Worm (Caenorhabditis elegans) whole organism, mixed stage, embryonic: ENCODE measurements around the gene R144.3.

ENCODE experiments used
- M03D4.4 ChIP-seq: sonication (generic microtip); optimal IDR thresholded peaks from 2 replicates; lab custom pipeline; 2017; ENCODE audit warnings: mild to moderate bottlenecking, missing genetic modification characterization, missing compliant biosample characterization
- bed-3 ChIP-seq: fragments of 200-800 bp; sonication (Bioruptor generic); optimal IDR thresholded peaks from 3 replicates; lab custom pipeline; 2018; ENCODE audit warnings: mild to moderate bottlenecking, missing genetic modification characterization, moderate library complexity, missing compliant biosample characterization
- blmp-1 ChIP-seq: fragments of 150-350 bp; optimal IDR thresholded peaks from 2 replicates; lab custom pipeline; 2014; ENCODE audit warnings: missing biosample characterization, missing genetic modification characterization
- ceh-39 ChIP-seq: fragments of 150-350 bp; optimal IDR thresholded peaks from 2 replicates; lab custom pipeline; 2014; ENCODE audit warnings: missing biosample characterization, missing genetic modification characterization
- ceh-43 ChIP-seq: fragments of 200-800 bp; sonication (Bioruptor generic); optimal IDR thresholded peaks from 2 replicates; lab custom pipeline; 2018; ENCODE audit warnings: mild to moderate bottlenecking, missing genetic modification characterization, moderate library complexity, missing compliant biosample characterization
- ceh-83 ChIP-seq: fragments of 200-800 bp; sonication (Bioruptor generic); optimal IDR thresholded peaks from 2 replicates; lab custom pipeline; 2018; ENCODE audit warnings: mild to moderate bottlenecking, missing genetic modification characterization, missing compliant biosample characterization
- ces-1 ChIP-seq: fragments of 150-350 bp; optimal IDR thresholded peaks from 2 replicates; lab custom pipeline; 2014; ENCODE audit warnings: missing biosample characterization, missing genetic modification reagents, missing genetic modification characterization
- cnd-1 ChIP-seq: fragments of 200-800 bp; sonication (Bioruptor generic); optimal IDR thresholded peaks from 2 replicates; lab custom pipeline; 2018; ENCODE audit warnings: mild to moderate bottlenecking, missing genetic modification characterization, missing compliant biosample characterization
- drap-1 ChIP-seq: fragments of 200-800 bp; sonication (Bioruptor generic); optimal IDR thresholded peaks from 3 replicates; lab custom pipeline; 2018; ENCODE audit warnings: mild to moderate bottlenecking, missing genetic modification characterization, missing compliant biosample characterization
- elt-1 ChIP-seq: sonication (generic microtip); optimal IDR thresholded peaks from 2 replicates; lab custom pipeline; 2017; ENCODE audit warnings: missing genetic modification characterization, mild to moderate bottlenecking, missing compliant biosample characterization, antibody characterized with exemption, moderate library complexity, borderline replicate concordance; ENCODE audit not compliant: insufficient read depth
- elt-3 ChIP-seq: fragments of 150-350 bp; optimal IDR thresholded peaks from 2 replicates; lab custom pipeline; 2014; ENCODE audit warnings: missing biosample characterization, missing genetic modification characterization
- flh-1 ChIP-seq: fragments of 200-800 bp; sonication (Bioruptor generic); optimal IDR thresholded peaks from 2 replicates; lab custom pipeline; 2018; ENCODE audit warnings: mild to moderate bottlenecking, missing genetic modification characterization, moderate library complexity, missing compliant biosample characterization
- ham-2 ChIP-seq: fragments of 200-800 bp; sonication (Bioruptor generic); optimal IDR thresholded peaks from 2 replicates; lab custom pipeline; 2018; ENCODE audit warnings: mild to moderate bottlenecking, missing genetic modification characterization, missing compliant biosample characterization
- hlh-1 ChIP-seq: fragments of 150-350 bp; optimal IDR thresholded peaks from 2 replicates; lab custom pipeline; 2014; ENCODE audit warnings: missing biosample characterization, missing genetic modification reagents, missing genetic modification characterization
- lin-13 ChIP-seq: fragments of 150-350 bp; optimal IDR thresholded peaks from 2 replicates; lab custom pipeline; 2014; ENCODE audit warnings: missing biosample characterization, missing genetic modification characterization
- lin-32 ChIP-seq: fragments of 200-800 bp; sonication (Bioruptor generic); optimal IDR thresholded peaks from 2 replicates; lab custom pipeline; 2018; ENCODE audit warnings: mild to moderate bottlenecking, missing genetic modification characterization, missing compliant biosample characterization
- lsy-2 ChIP-seq: fragments of 150-350 bp; optimal IDR thresholded peaks from 2 replicates; lab custom pipeline; 2014; ENCODE audit warnings: missing biosample characterization, missing genetic modification characterization
- mab-5 ChIP-seq: fragments of 150-350 bp; optimal IDR thresholded peaks from 2 replicates; lab custom pipeline; 2014; ENCODE audit warnings: missing biosample characterization, missing genetic modification characterization
- mep-1 ChIP-seq: fragments of 150-350 bp; optimal IDR thresholded peaks from 2 replicates; lab custom pipeline; 2017; ENCODE audit warnings: missing biosample characterization, missing genetic modification reagents, missing genetic modification characterization, inconsistent platforms
- mls-2 ChIP-seq: sonication (generic microtip); optimal IDR thresholded peaks from 2 replicates; lab custom pipeline; 2016; ENCODE audit warnings: mild to moderate bottlenecking, missing genetic modification characterization, moderate library complexity, missing compliant biosample characterization
- nhr-12 ChIP-seq: fragments of 150-350 bp; optimal IDR thresholded peaks from 2 replicates; lab custom pipeline; 2014; ENCODE audit warnings: missing biosample characterization, missing genetic modification characterization
- nhr-2 ChIP-seq: fragments of 150-350 bp; optimal IDR thresholded peaks from 2 replicates; lab custom pipeline; 2014; ENCODE audit warnings: missing biosample characterization, missing genetic modification characterization
- nhr-237 ChIP-seq: fragments of 150-350 bp; optimal IDR thresholded peaks from 2 replicates; lab custom pipeline; 2014; ENCODE audit warnings: missing biosample characterization, missing genetic modification characterization
- nhr-28 ChIP-seq: fragments of 150-350 bp; optimal IDR thresholded peaks from 2 replicates; lab custom pipeline; 2014; ENCODE audit warnings: missing biosample characterization, missing genetic modification characterization
- nhr-76 ChIP-seq: sonication (generic microtip); optimal IDR thresholded peaks from 2 replicates; lab custom pipeline; 2017; ENCODE audit warnings: missing biosample characterization, missing genetic modification characterization
- pha-4 ChIP-seq: fragments of 150-350 bp; optimal IDR thresholded peaks from 2 replicates; lab custom pipeline; 2018; ENCODE audit warnings: missing biosample characterization, missing genetic modification reagents, missing genetic modification characterization
- sem-2 ChIP-seq: fragments of 200-800 bp; sonication (Bioruptor generic); optimal IDR thresholded peaks from 2 replicates; lab custom pipeline; 2018; ENCODE audit warnings: mild to moderate bottlenecking, missing genetic modification characterization, missing compliant biosample characterization
- snpc-4 ChIP-seq: fragments of 150-350 bp; optimal IDR thresholded peaks from 2 replicates; lab custom pipeline; 2014; ENCODE audit warnings: missing biosample characterization, missing genetic modification characterization
- sptf-1 ChIP-seq: sonication (generic microtip); optimal IDR thresholded peaks from 2 replicates; lab custom pipeline; 2017; ENCODE audit warnings: mild to moderate bottlenecking, missing genetic modification characterization, moderate library complexity, missing compliant biosample characterization
- tbx-8 ChIP-seq: fragments of 200-800 bp; sonication (Bioruptor generic); optimal IDR thresholded peaks from 2 replicates; lab custom pipeline; 2018; ENCODE audit warnings: mild to moderate bottlenecking, missing genetic modification characterization, moderate library complexity, missing compliant biosample characterization
- unc-120 ChIP-seq: sonication (generic microtip); optimal IDR thresholded peaks from 2 replicates; lab custom pipeline; 2017; ENCODE audit warnings: missing genetic modification characterization, missing compliant biosample characterization; ENCODE audit not compliant: poor library complexity, severe bottlenecking
- unc-39 ChIP-seq: fragments of 150-350 bp; optimal IDR thresholded peaks from 2 replicates; lab custom pipeline; 2014; ENCODE audit warnings: missing biosample characterization, missing genetic modification characterization
- unc-62 ChIP-seq: fragments of 150-350 bp; optimal IDR thresholded peaks from 2 replicates; lab custom pipeline; 2014; ENCODE audit warnings: missing biosample characterization, missing genetic modification reagents, missing genetic modification characterization
- zip-8 ChIP-seq: fragments of 150-350 bp; optimal IDR thresholded peaks from 2 replicates; lab custom pipeline; 2014; ENCODE audit warnings: missing biosample characterization, missing genetic modification characterization
- ztf-11 ChIP-seq: fragments of 150-350 bp; optimal IDR thresholded peaks from 2 replicates; lab custom pipeline; 2014; ENCODE audit warnings: missing biosample characterization, missing genetic modification characterization

Gene R144.3

ce11 chrIII:5022964-5023363 is 1.2 kb downstream of the R144.3 start, which contains the start of gene R144.13:
Gene R144.13, plus strand, starts transcription at chrIII:5023264.
- no peak for TF ChIP-seq snpc-4 (tag; lab: Kevin White, UChicago)
- TF ChIP-seq ham-2, result no peak
- TF ChIP-seq mls-2, result no peak
- TF ChIP-seq ceh-43, result no peak
- TF ChIP-seq nhr-28 (tag; lab: Kevin White, UChicago), result no peak
- no peak for TF ChIP-seq hlh-1 (tag; lab: Kevin White, UChicago)
- TF ChIP-seq lin-32 (GFP tag; lab: Kevin White, UChicago), result no peak
- no peak for TF ChIP-seq mab-5 (tag; lab: Kevin White, UChicago)
- TF ChIP-seq unc-39 (tag; lab: Kevin White, UChicago), result no peak
- TF ChIP-seq tbx-8 (GFP tag; lab: Kevin White, UChicago), result no peak
- TF ChIP-seq sem-2 (GFP tag; lab: Kevin White, UChicago), result no peak
- TF ChIP-seq nhr-237 (tag; lab: Kevin White, UChicago), result no peak
- no peak for TF ChIP-seq ceh-39 (tag; lab: Kevin White, UChicago)
- TF ChIP-seq unc-120, result no peak
- no peak for TF ChIP-seq drap-1 (GFP tag; lab: Kevin White, UChicago)
- TF ChIP-seq bed-3 (GFP tag; lab: Kevin White, UChicago), result no peak
- TF ChIP-seq elt-3 (tag; lab: Kevin White, UChicago), result no peak

- TF ChIP-seq mab-5 (tag; lab: Kevin White, UChicago), result no peak
- no peak for TF ChIP-seq nhr-28 (tag; lab: Kevin White, UChicago)
- no peak for TF ChIP-seq sptf-1 (tag; lab: Kevin White, UChicago)
These were observed 1.9 kb downstream of the R144.3 start for ce11 chrIII:5023642-5024041.

ce11 chrIII:5024393-5024964 is 2.7 kb downstream of the R144.3 start, which contains the start of gene pcf-11:
Gene pcf-11, plus strand, starts transcription at chrIII:5024914.
- TF ChIP-seq sptf-1 (tag; lab: Kevin White, UChicago) (no peak), bed-3 (GFP tag; lab: Kevin White, UChicago) (no peak), nhr-12 (tag; lab: Kevin White, UChicago) (no peak), nhr-76 (no peak), zip-8 (no peak), unc-62 (GFP tag; lab: Kevin White, UChicago) (peak; percentile 3), lin-13 (tag; lab: Kevin White, UChicago) (no peak), M03D4.4 (no peak), pha-4 (tag; lab: Kevin White, UChicago) (no peak), ceh-43 (no peak), ztf-11 (tag; lab: Kevin White, UChicago) (no peak), nhr-28 (tag; lab: Kevin White, UChicago) (no peak), unc-39 (tag; lab: Kevin White, UChicago) (no peak), cnd-1 (tag; lab: Kevin White, UChicago) (no peak), elt-3 (tag; lab: Kevin White, UChicago) (no peak), ces-1 (GFP tag; lab: Kevin White, UChicago) (peak; percentile 43), mls-2 (no peak), unc-120 (peak; percentile 13), blmp-1 (tag; lab: Kevin White, UChicago) (no peak), snpc-4 (tag; lab: Kevin White, UChicago) (no peak), nhr-237 (tag; lab: Kevin White, UChicago) (no peak), lin-32 (GFP tag; lab: Kevin White, UChicago) (peak; percentile 14), ceh-83 (peak; percentile 70), nhr-2 (tag; lab: Kevin White, UChicago) (no peak), ceh-39 (tag; lab: Kevin White, UChicago) (peak; percentile 84), mep-1 (tag; lab: Kevin White, UChicago) (peak; percentile 1), tbx-8 (GFP tag; lab: Kevin White, UChicago) (no peak), mab-5 (tag; lab: Kevin White, UChicago) (no peak), ham-2 (peak; percentile 27), sem-2 (GFP tag; lab: Kevin White, UChicago) (no peak), elt-1 (tag; lab: Kevin White, UChicago) (no peak), drap-1 (GFP tag; lab: Kevin White, UChicago) (no peak), hlh-1 (tag; lab: Kevin White, UChicago) (peak; percentile 61), lsy-2 (peak; percentile 23), flh-1 (GFP tag; lab: Kevin White, UChicago) (no peak)
- TF ChIP-seq, all 35 proteins: peak for 10
